Worm (Caenorhabditis elegans) whole organism, L1 larva: ENCODE measurements around the gene twk-5.

Experiments used
- F16B12.6 ChIP-seq: fragments of 150-350 bp; optimal IDR thresholded peaks from 2 replicates; lab custom pipeline; 2014; ENCODE audit warnings: missing biosample characterization, missing genetic modification characterization
- egl-27 ChIP-seq, 2 experiments: fragments of 150-350 bp in 1 of 2; sonication (generic microtip); optimal IDR thresholded peaks; 3 replicates each; lab custom pipeline; 2017 to 2018; ENCODE audit warnings: missing biosample characterization in 2 of 2, missing genetic modification characterization in 2 of 2, missing genetic modification reagents in 2 of 2
- grh-1 ChIP-seq: fragments of 200-800 bp; sonication (Bioruptor generic); IDR thresholded peaks from 2 replicates; pipeline ENCODE4 v1.3.6; 2022; ENCODE audit warnings: missing genetic modification reagents, missing genetic modification characterization, missing compliant biosample characterization
- jun-1 ChIP-seq: fragments of 150-350 bp; optimal IDR thresholded peaks from 2 replicates; lab custom pipeline; 2014; ENCODE audit warnings: missing biosample characterization, missing genetic modification reagents, missing genetic modification characterization
- lin-13 ChIP-seq: fragments of 150-350 bp; optimal IDR thresholded peaks from 2 replicates; lab custom pipeline; 2014; ENCODE audit warnings: missing biosample characterization, missing genetic modification reagents, missing genetic modification characterization
- lin-35 ChIP-seq, 2 experiments: fragments of 150-350 bp; optimal IDR thresholded peaks; 2 replicates each; lab custom pipeline; 2014; ENCODE audit warnings: missing biosample characterization in 2 of 2, missing genetic modification characterization in 2 of 2, missing genetic modification reagents in 2 of 2
- nhr-47 ChIP-seq: sonication (generic microtip); optimal IDR thresholded peaks from 2 replicates; lab custom pipeline; 2016; ENCODE audit warnings: mild to moderate bottlenecking, missing genetic modification characterization, moderate library complexity, missing compliant biosample characterization
- nhr-84 ChIP-seq: sonication (generic microtip); optimal IDR thresholded peaks from 2 replicates; lab custom pipeline; 2017; ENCODE audit warnings: missing biosample characterization, missing genetic modification characterization
- rnt-1 ChIP-seq: sonication (generic microtip); optimal IDR thresholded peaks from 2 replicates; lab custom pipeline; 2016; ENCODE audit warnings: mild to moderate bottlenecking, missing genetic modification characterization, moderate library complexity, missing compliant biosample characterization
- tbx-2 ChIP-seq: sonication (generic microtip); optimal IDR thresholded peaks from 2 replicates; lab custom pipeline; 2016; ENCODE audit warnings: missing genetic modification characterization, missing compliant biosample characterization
- unc-130 ChIP-seq: fragments of 150-350 bp; optimal IDR thresholded peaks from 2 replicates; lab custom pipeline; 2017; ENCODE audit warnings: missing biosample characterization, missing genetic modification characterization, inconsistent platforms
- unc-98 ChIP-seq: fragments of 200-800 bp; sonication (Bioruptor generic); IDR thresholded peaks from 2 replicates; pipeline ENCODE4 v1.3.6; 2022; ENCODE audit warnings: missing genetic modification characterization, missing compliant biosample characterization

The twk-5 gene

ce11 chrII:11438417-11438816, 46.7 kb downstream of the twk-5 start, which contains the start of gene vha-6:
vha-6 (minus strand) TSS chrII:11438452.
- TF ChIP-seq lin-35 (GFP tag; optimal IDR thresholded peaks at IDR 0.05; lab: Kevin White, UChicago): peak in 1 of 2 experiments; percentile 12
- no peak for TF ChIP-seq unc-98 (GFP tag; lab: Robert Waterston, UW)

- TF ChIP-seq nhr-84: no peak
- TF ChIP-seq rnt-1 (tag; lab: Kevin White, UChicago): no peak
- TF ChIP-seq tbx-2 (tag; lab: Kevin White, UChicago): no peak
- no peak for TF ChIP-seq F16B12.6 (tag; lab: Kevin White, UChicago)
- no peak for TF ChIP-seq grh-1 (GFP tag; lab: Robert Waterston, UW)
- no peak for TF ChIP-seq nhr-47 (tag; lab: Kevin White, UChicago)
- TF ChIP-seq egl-27 (tag; optimal IDR thresholded peaks at IDR 0.05; lab: Kevin White, UChicago): no peak
- no peak for TF ChIP-seq jun-1
- no peak for TF ChIP-seq lin-13
- TF ChIP-seq unc-130 (tag; lab: Kevin White, UChicago): no peak
Measured at ce11 chrII:11433942-11434341, 51.2 kb downstream of the twk-5 start, which contains the start of gene C05D12.5. C05D12.5 (plus strand) TSS chrII:11434242.
